Fruit fly (Drosophila melanogaster) whole organism, embryonic: ENCODE data around the gene RapGAP1.

Experiments
- Abd-B ChIP-seq: fragments of 200-800 bp; sonication (Bioruptor generic); optimal IDR thresholded peaks from 2 replicates; lab custom pipeline; 2018; ENCODE audit warnings: missing biosample characterization, mild to moderate bottlenecking, missing genetic modification characterization, moderate library complexity
- B-H1 ChIP-seq: fragments of 200-800 bp; sonication (Bioruptor generic); IDR thresholded peaks from 3 replicates; pipeline ENCODE4 v1.3.6; 2022; ENCODE audit warnings: missing biosample characterization, missing genetic modification characterization
- Blimp-1 ChIP-seq: fragments of 200-800 bp; sonication (Bioruptor generic); optimal IDR thresholded peaks from 3 replicates; lab custom pipeline; 2018; ENCODE audit warnings: missing biosample characterization, missing genetic modification characterization, mild to moderate bottlenecking, moderate library complexity, missing genetic modification reagents
- CG10321 ChIP-seq: fragments of 200-800 bp; sonication (Bioruptor generic); IDR thresholded peaks from 2 replicates; pipeline ENCODE4 v1.3.6; 2022; ENCODE audit warnings: missing biosample characterization, missing genetic modification characterization
- CG11456 ChIP-seq: fragments of 200-800 bp; sonication (Bioruptor generic); IDR thresholded peaks from 3 replicates; pipeline ENCODE4 v1.3.6; 2022; ENCODE audit warnings: missing biosample characterization, missing genetic modification characterization
- CG15073 ChIP-seq: fragments of 200-800 bp; sonication (Bioruptor generic); optimal IDR thresholded peaks from 2 replicates; lab custom pipeline; 2016; ENCODE audit warnings: missing biosample characterization, missing genetic modification characterization
- CG15269 ChIP-seq: fragments of 200-800 bp; sonication (Bioruptor generic); optimal IDR thresholded peaks from 2 replicates; lab custom pipeline; 2018; ENCODE audit warnings: missing biosample characterization, mild to moderate bottlenecking, missing genetic modification characterization, moderate library complexity
- CG1647 ChIP-seq: fragments of 200-800 bp; sonication (Bioruptor generic); optimal IDR thresholded peaks from 3 replicates; lab custom pipeline; 2016; ENCODE audit warnings: missing biosample characterization, missing genetic modification characterization
- CG16779 ChIP-seq: fragments of 200-800 bp; sonication (Bioruptor generic); IDR thresholded peaks from 2 replicates; pipeline ENCODE4 v1.3.6; 2022; ENCODE audit warnings: missing biosample characterization, missing genetic modification characterization
- CG16863 ChIP-seq: fragments of 200-800 bp; sonication (Bioruptor generic); optimal IDR thresholded peaks from 3 replicates; lab custom pipeline; 2016; ENCODE audit warnings: missing biosample characterization, missing genetic modification characterization
- CG17186 ChIP-seq: fragments of 200-800 bp; sonication (Bioruptor generic); optimal IDR thresholded peaks from 3 replicates; lab custom pipeline; 2017; ENCODE audit warnings: missing biosample characterization, missing genetic modification reagents, missing genetic modification characterization
- CG17612 ChIP-seq: fragments of 200-800 bp; sonication (Bioruptor generic); IDR thresholded peaks from 2 replicates; pipeline ENCODE4 v1.3.6; 2022; ENCODE audit warnings: missing biosample characterization, missing genetic modification characterization
- CG33213 ChIP-seq: fragments of 200-800 bp; sonication (Bioruptor generic); optimal IDR thresholded peaks from 3 replicates; lab custom pipeline; 2016; ENCODE audit warnings: missing biosample characterization, missing genetic modification characterization
- CG4328 ChIP-seq: fragments of 200-800 bp; sonication (Bioruptor generic); optimal IDR thresholded peaks from 3 replicates; lab custom pipeline; 2017; ENCODE audit warnings: missing biosample characterization, missing genetic modification reagents, missing genetic modification characterization
- CG4730 ChIP-seq: fragments of 200-800 bp; sonication (Bioruptor generic); IDR thresholded peaks from 2 replicates; pipeline ENCODE4 v1.3.6; 2022; ENCODE audit warnings: missing biosample characterization, missing genetic modification characterization
- CG6254 ChIP-seq: fragments of 200-800 bp; sonication (Bioruptor generic); optimal IDR thresholded peaks from 3 replicates; lab custom pipeline; 2017; ENCODE audit warnings: mild to moderate bottlenecking, missing biosample characterization, missing genetic modification reagents, missing genetic modification characterization
- CG6813 ChIP-seq: fragments of 200-800 bp; sonication (Bioruptor generic); optimal IDR thresholded peaks from 2 replicates; lab custom pipeline; 2017; ENCODE audit warnings: missing biosample characterization, missing genetic modification characterization, mild to moderate bottlenecking, moderate library complexity, missing genetic modification reagents
- CG8388 ChIP-seq: fragments of 200-800 bp; sonication (Bioruptor generic); optimal IDR thresholded peaks from 2 replicates; lab custom pipeline; 2019; ENCODE audit warnings: missing biosample characterization, mild to moderate bottlenecking, missing genetic modification characterization, moderate library complexity
- CG8944 ChIP-seq: fragments of 200-800 bp; sonication (Bioruptor generic); optimal IDR thresholded peaks from 3 replicates; lab custom pipeline; 2016; ENCODE audit warnings: missing biosample characterization, missing genetic modification characterization
- Camta ChIP-seq: fragments of 200-800 bp; sonication (Bioruptor generic); optimal IDR thresholded peaks from 2 replicates; lab custom pipeline; 2016; ENCODE audit warnings: missing biosample characterization, missing genetic modification characterization
- Chrac-16 ChIP-seq: fragments of 200-800 bp; sonication (Bioruptor generic); optimal IDR thresholded peaks from 3 replicates; lab custom pipeline; 2016; ENCODE audit warnings: missing biosample characterization, missing genetic modification characterization
- CoRest ChIP-seq: fragments of 200-800 bp; sonication (Bioruptor generic); optimal IDR thresholded peaks from 3 replicates; lab custom pipeline; 2018; ENCODE audit warnings: missing biosample characterization, mild to moderate bottlenecking, missing genetic modification characterization, moderate library complexity
- E2f1 ChIP-seq: fragments of 200-800 bp; sonication (Bioruptor generic); IDR thresholded peaks from 2 replicates; pipeline ENCODE4 v1.3.6; 2022; ENCODE audit warnings: missing biosample characterization, missing genetic modification characterization
- Elba2 ChIP-seq: fragments of 200-800 bp; sonication (Bioruptor generic); optimal IDR thresholded peaks from 3 replicates; lab custom pipeline; 2016; ENCODE audit warnings: missing biosample characterization, missing genetic modification characterization
- NK7.1 ChIP-seq: fragments of 200-800 bp; sonication (Bioruptor generic); optimal IDR thresholded peaks from 3 replicates; lab custom pipeline; 2016; ENCODE audit warnings: missing biosample characterization, missing genetic modification characterization
- Optix ChIP-seq: fragments of 200-800 bp; sonication (Bioruptor generic); IDR thresholded peaks from 3 replicates; pipeline ENCODE4 v1.3.6; 2022; ENCODE audit warnings: missing biosample characterization, missing genetic modification characterization
- Rfx ChIP-seq: fragments of 200-800 bp; sonication (Bioruptor generic); IDR thresholded peaks from 2 replicates; pipeline ENCODE4 v1.3.6; 2022; ENCODE audit warnings: missing biosample characterization, missing genetic modification characterization
- Sry-δ ChIP-seq: fragments of 200-800 bp; sonication (Bioruptor generic); optimal IDR thresholded peaks from 2 replicates; lab custom pipeline; 2016; ENCODE audit warnings: missing biosample characterization, missing genetic modification characterization
- TFAM ChIP-seq: fragments of 200-800 bp; sonication (Bioruptor generic); optimal IDR thresholded peaks from 2 replicates; lab custom pipeline; 2017; ENCODE audit warnings: missing biosample characterization, missing genetic modification characterization, inconsistent platforms
- Tbp ChIP-seq: fragments of >200 bp; optimal IDR thresholded peaks from 2 replicates; lab custom pipeline; 2018; ENCODE audit warnings: missing biosample characterization, missing genetic modification characterization
- ash1 ChIP-seq: fragments of 200-800 bp; sonication (Bioruptor generic); optimal IDR thresholded peaks from 2 replicates; lab custom pipeline; 2018; ENCODE audit warnings: missing biosample characterization, mild to moderate bottlenecking, missing genetic modification characterization
- croc ChIP-seq: fragments of 200-800 bp; sonication (Bioruptor generic); conservative IDR thresholded peaks from 3 replicates; pipeline ENCODE4 v1.3.6; 2022; ENCODE audit warnings: missing biosample characterization, missing genetic modification characterization
- cwo ChIP-seq: fragments of 200-800 bp; sonication (Bioruptor generic); optimal IDR thresholded peaks from 3 replicates; lab custom pipeline; 2017; ENCODE audit warnings: missing biosample characterization, missing genetic modification characterization, mild to moderate bottlenecking, moderate library complexity, missing genetic modification reagents
- dmrt11E ChIP-seq: fragments of 200-800 bp; sonication (Bioruptor generic); optimal IDR thresholded peaks from 3 replicates; lab custom pipeline; 2018; ENCODE audit warnings: missing biosample characterization, mild to moderate bottlenecking, missing genetic modification characterization, moderate library complexity
- dpn ChIP-seq, 2 experiments: fragments of 200-800 bp; sonication (Bioruptor generic); optimal IDR thresholded peaks; 3 replicates each; lab custom pipeline; 2016; ENCODE audit warnings: missing biosample characterization in 2 of 2, missing genetic modification characterization in 2 of 2
- esg ChIP-seq: fragments of 200-800 bp; sonication (Bioruptor generic); conservative IDR thresholded peaks from 2 replicates; pipeline ENCODE4 v1.3.6; 2022; ENCODE audit warnings: missing biosample characterization, missing genetic modification characterization
- gcm2 ChIP-seq: fragments of 200-800 bp; sonication (Bioruptor generic); optimal IDR thresholded peaks from 2 replicates; lab custom pipeline; 2016; ENCODE audit warnings: missing biosample characterization, missing genetic modification characterization
- grau ChIP-seq: fragments of 200-800 bp; optimal IDR thresholded peaks from 3 replicates; lab custom pipeline; 2019; ENCODE audit warnings: missing biosample characterization, mild to moderate bottlenecking, missing genetic modification characterization, moderate library complexity
- ind ChIP-seq: fragments of 200-800 bp; sonication (Bioruptor generic); optimal IDR thresholded peaks from 3 replicates; lab custom pipeline; 2016; ENCODE audit warnings: missing biosample characterization, missing genetic modification characterization
- jing ChIP-seq: fragments of 200-800 bp; sonication (Bioruptor generic); optimal IDR thresholded peaks from 2 replicates; lab custom pipeline; 2018; ENCODE audit warnings: missing biosample characterization, mild to moderate bottlenecking, missing genetic modification characterization
- kay ChIP-seq: fragments of 200-800 bp; sonication (Bioruptor generic); optimal IDR thresholded peaks from 2 replicates; lab custom pipeline; 2016; ENCODE audit warnings: missing biosample characterization, missing genetic modification characterization
- lbe ChIP-seq: fragments of 200-800 bp; sonication (Bioruptor generic); optimal IDR thresholded peaks from 2 replicates; lab custom pipeline; 2016; ENCODE audit warnings: missing biosample characterization, mild to moderate bottlenecking, missing genetic modification characterization
- nmo ChIP-seq: fragments of 200-800 bp; sonication (Bioruptor generic); optimal IDR thresholded peaks from 2 replicates; lab custom pipeline; 2018; ENCODE audit warnings: missing biosample characterization, mild to moderate bottlenecking, missing genetic modification characterization, moderate library complexity
- peb ChIP-seq: fragments of 200-800 bp; sonication (Bioruptor generic); IDR thresholded peaks from 2 replicates; pipeline ENCODE4 v1.3.6; 2022; ENCODE audit warnings: missing biosample characterization, missing genetic modification characterization
- phol ChIP-seq: fragments of 200-800 bp; sonication (Bioruptor generic); optimal IDR thresholded peaks from 3 replicates; lab custom pipeline; 2018; ENCODE audit warnings: missing biosample characterization, mild to moderate bottlenecking, missing genetic modification characterization, moderate library complexity
- ranshi ChIP-seq: fragments of 200-800 bp; sonication (Bioruptor generic); IDR thresholded peaks from 2 replicates; pipeline ENCODE4 v1.3.6; 2022; ENCODE audit warnings: missing biosample characterization, missing genetic modification characterization
- sc ChIP-seq, 3 experiments: fragments of >200 bp in 2 of 3; fragments of 200-800 bp in 1 of 3; sonication (Bioruptor generic) in 1 of 3; optimal IDR thresholded peaks; 2 replicates in 2 of 3; 3 replicates in 1 of 3; lab custom pipeline; 2017; ENCODE audit warnings: mild to moderate bottlenecking in 1 of 3, missing biosample characterization in 1 of 3, missing genetic modification characterization in 1 of 3, missing genetic modification reagents in 1 of 3
- shn ChIP-seq: fragments of 200-800 bp; sonication (Bioruptor generic); optimal IDR thresholded peaks from 3 replicates; lab custom pipeline; 2016; ENCODE audit warnings: missing biosample characterization, missing genetic modification characterization
- stc ChIP-seq: fragments of 200-800 bp; sonication (Bioruptor generic); IDR thresholded peaks from 2 replicates; pipeline ENCODE4 v1.3.6; 2022; ENCODE audit warnings: missing biosample characterization, missing genetic modification characterization
- zfh2 ChIP-seq: fragments of 200-800 bp; sonication (Bioruptor generic); optimal IDR thresholded peaks from 2 replicates; lab custom pipeline; 2016; ENCODE audit warnings: missing biosample characterization, missing genetic modification characterization

Gene RapGAP1

dm6 chr2L:7512860-7513259, 65.9 kb downstream of the RapGAP1 start (continued):
- TF ChIP-seq CG8388 (peak; percentile 66), CG15269 (tag; lab: Kevin White, UChicago) (peak; percentile 74), ash1 (GFP tag; lab: Kevin White, UChicago) (peak; percentile 31), CG6254 (peak; percentile 77), peb (GFP tag; lab: Robert Waterston, UW) (no peak; the same call in 1 of the 2 replicates), Sry-δ (peak; percentile 36), CG4730 (GFP tag; lab: Robert Waterston, UW) (peak; percentile 57; the same call in 1 of the 2 replicates), CG1647 (GFP tag; lab: Kevin White, UChicago) (peak; percentile 51), CG15073 (GFP tag; lab: Kevin White, UChicago) (no peak), croc (GFP tag; lab: Robert Waterston, UW) (peak; percentile 54; the same call in 2 of the 3 replicates), CG8944 (peak; percentile 59), CG16779 (peak; percentile 54; the same call in 1 of the 2 replicates), CG16863 (GFP tag; lab: Kevin White, UChicago) (peak; percentile 69), CG17612 (GFP tag; lab: Robert Waterston, UW) (0 out of 2 replicates have a peak, but pooled peaks have one; percentile 27), Abd-B (peak; percentile 64), nmo (peak; percentile 55), CG4328 (peak; percentile 16), Tbp (no peak), CG33213 (GFP tag; lab: Kevin White, UChicago) (peak; percentile 21), B-H1 (GFP tag; lab: Robert Waterston, UW) (peak; percentile 42; the same call in 2 of the 3 replicates), ind (GFP tag; lab: Kevin White, UChicago) (peak; percentile 72), CG10321 (no peak), phol (tag; lab: Kevin White, UChicago) (peak; percentile 81), Chrac-16 (GFP tag; lab: Kevin White, UChicago) (peak; percentile 76), lbe (GFP tag; lab: Kevin White, UChicago) (no peak), CG6813 (GFP tag; lab: Kevin White, UChicago) (peak; percentile 80), Optix (GFP tag; lab: Robert Waterston, UW) (peak; percentile 75), kay (GFP tag; lab: Kevin White, UChicago) (peak; percentile 50), TFAM (GFP tag; lab: Kevin White, UChicago) (peak; percentile 61), NK7.1 (peak; percentile 64), sc (optimal IDR thresholded peaks at IDR 0.05; lab: Kevin White, UChicago) (no peak), sc (GFP tag; optimal IDR thresholded peaks at IDR 0.05; lab: Kevin White, UChicago) (peak; percentile 43), CG11456 (GFP tag; lab: Robert Waterston, UW) (peak; percentile 76; the same call in 2 of the 3 replicates), grau (tag; lab: Kevin White, UChicago) (peak; percentile 68), E2f1 (peak; percentile 75), CoRest (tag; lab: Kevin White, UChicago) (peak; percentile 68), stc (GFP tag; lab: Robert Waterston, UW) (peak; percentile 73), ranshi (peak; percentile 68), jing (peak; percentile 13), Camta (GFP tag; lab: Kevin White, UChicago) (peak; percentile 78), Rfx (GFP tag; lab: Robert Waterston, UW) (peak; percentile 80), dmrt11E (tag; lab: Kevin White, UChicago) (peak; percentile 80), Blimp-1 (GFP tag; lab: Kevin White, UChicago) (peak; percentile 73), Elba2 (GFP tag; lab: Kevin White, UChicago) (no peak), dpn (GFP tag; optimal IDR thresholded peaks at IDR 0.05; lab: Kevin White, UChicago) (peak; percentile 80 to 84), gcm2 (GFP tag; lab: Kevin White, UChicago) (no peak), shn (GFP tag; lab: Kevin White, UChicago) (peak; percentile 9), esg (GFP tag; lab: Robert Waterston, UW) (peak; percentile 69), zfh2 (peak; percentile 68), cwo (GFP tag; lab: Kevin White, UChicago) (peak; percentile 67), CG17186 (peak; percentile 32)
